Fruit fly (Drosophila melanogaster) whole organism, embryonic: ENCODE measurements around the gene CG9107.

Source experiments
- Antp ChIP-seq: fragments of 200-800 bp; sonication (Bioruptor generic); optimal IDR thresholded peaks from 3 replicates; lab custom pipeline; 2016; ENCODE audit warnings: missing biosample characterization, missing genetic modification characterization
- Awh ChIP-seq: fragments of 200-800 bp; sonication (Bioruptor generic); IDR thresholded peaks from 2 replicates; pipeline ENCODE4, ENCODE4 v1.3.6; 2022; ENCODE audit warnings: missing biosample characterization, missing genetic modification characterization
- Bgb ChIP-seq: fragments of 200-800 bp; sonication (Bioruptor generic); IDR thresholded peaks from 2 replicates; pipeline ENCODE4 v1.3.6; 2022; ENCODE audit warnings: missing biosample characterization, missing genetic modification characterization; ENCODE audit not compliant: partially characterized antibody
- CG11093 ChIP-seq: fragments of 200-800 bp; sonication (Bioruptor generic); IDR thresholded peaks from 3 replicates; pipeline ENCODE4 v1.3.6; 2022; ENCODE audit warnings: missing biosample characterization, missing genetic modification characterization
- CG11504 ChIP-seq: fragments of 200-800 bp; sonication (Bioruptor generic); optimal IDR thresholded peaks from 3 replicates; lab custom pipeline; 2019; ENCODE audit warnings: missing biosample characterization, mild to moderate bottlenecking, missing genetic modification characterization, moderate library complexity
- CG15479 ChIP-seq: fragments of 200-800 bp; sonication (Bioruptor generic); optimal IDR thresholded peaks from 3 replicates; lab custom pipeline; 2019; ENCODE audit warnings: missing biosample characterization, mild to moderate bottlenecking, missing genetic modification characterization, moderate library complexity
- CG16813 ChIP-seq: fragments of 200-800 bp; sonication (Bioruptor generic); IDR thresholded peaks from 3 replicates; pipeline ENCODE4 v1.3.6; 2022; ENCODE audit warnings: missing biosample characterization, missing genetic modification characterization; ENCODE audit not compliant: partially characterized antibody
- CG17568 ChIP-seq: fragments of 200-800 bp; sonication (Bioruptor generic); optimal IDR thresholded peaks from 2 replicates; lab custom pipeline; 2018; ENCODE audit warnings: missing biosample characterization, mild to moderate bottlenecking, missing genetic modification characterization, moderate library complexity
- CG17829 ChIP-seq: fragments of 200-800 bp; optimal IDR thresholded peaks from 2 replicates; lab custom pipeline; 2019; ENCODE audit warnings: missing biosample characterization, mild to moderate bottlenecking, missing genetic modification characterization, moderate library complexity
- CG18011 ChIP-seq: fragments of 200-800 bp; sonication (Bioruptor generic); optimal IDR thresholded peaks from 2 replicates; lab custom pipeline; 2017; ENCODE audit warnings: missing biosample characterization, missing genetic modification characterization, mild to moderate bottlenecking, moderate library complexity, missing genotype
- CG18599 ChIP-seq: fragments of 200-800 bp; sonication (Bioruptor generic); optimal IDR thresholded peaks from 3 replicates; lab custom pipeline; 2017; ENCODE audit warnings: missing biosample characterization, missing genetic modification characterization, mild to moderate bottlenecking, moderate library complexity, missing genetic modification reagents
- CG30403 ChIP-seq: fragments of 200-800 bp; sonication (Bioruptor generic); optimal IDR thresholded peaks from 3 replicates; lab custom pipeline; 2016; ENCODE audit warnings: missing biosample characterization, missing genetic modification characterization
- CG31441 ChIP-seq: fragments of 200-800 bp; sonication (Bioruptor generic); IDR thresholded peaks from 2 replicates; pipeline ENCODE4 v1.3.6; 2022; ENCODE audit warnings: missing biosample characterization, missing genetic modification characterization
- CG34224 ChIP-seq: fragments of 200-800 bp; sonication (Bioruptor generic); IDR thresholded peaks from 3 replicates; pipeline ENCODE4 v1.3.6; 2022; ENCODE audit warnings: missing biosample characterization, missing genetic modification characterization; ENCODE audit not compliant: partially characterized antibody
- CG3847 ChIP-seq: fragments of 200-800 bp; sonication (Bioruptor generic); IDR thresholded peaks from 2 replicates; pipeline ENCODE4 v1.3.6; 2022; ENCODE audit warnings: missing biosample characterization, missing genetic modification characterization
- CG4360 ChIP-seq: fragments of 200-800 bp; sonication (Bioruptor generic); IDR thresholded peaks from 2 replicates; pipeline ENCODE4 v1.3.6; 2022; ENCODE audit warnings: missing biosample characterization, missing genetic modification characterization
- CG4404 ChIP-seq: fragments of 200-800 bp; sonication (Bioruptor generic); IDR thresholded peaks from 2 replicates; pipeline ENCODE4 v1.3.6; 2022; ENCODE audit warnings: missing biosample characterization, missing genetic modification characterization
- CG6254 ChIP-seq: fragments of 200-800 bp; sonication (Bioruptor generic); optimal IDR thresholded peaks from 3 replicates; lab custom pipeline; 2017; ENCODE audit warnings: mild to moderate bottlenecking, missing biosample characterization, missing genetic modification reagents, missing genetic modification characterization
- CG8359 ChIP-seq: fragments of 200-800 bp; sonication (Bioruptor generic); optimal IDR thresholded peaks from 2 replicates; lab custom pipeline; 2017; ENCODE audit warnings: missing biosample characterization, mild to moderate bottlenecking, missing genetic modification characterization, borderline replicate concordance
- CG8478 ChIP-seq: fragments of >200 bp; optimal IDR thresholded peaks from 2 replicates; lab custom pipeline; 2018
- CG9437 ChIP-seq: fragments of 200-800 bp; sonication (Bioruptor generic); optimal IDR thresholded peaks from 2 replicates; lab custom pipeline; 2018; ENCODE audit warnings: missing biosample characterization, mild to moderate bottlenecking, missing genetic modification characterization
- HLH3B ChIP-seq: fragments of 200-800 bp; sonication (Bioruptor generic); IDR thresholded peaks from 2 replicates; pipeline ENCODE4 v1.3.6; 2022; ENCODE audit warnings: missing biosample characterization, missing genetic modification characterization
- Hr39 ChIP-seq: fragments of >200 bp; optimal IDR thresholded peaks from 2 replicates; lab custom pipeline; 2017
- Hr51 ChIP-seq, 2 experiments: fragments of 200-800 bp; sonication (Bioruptor generic); optimal IDR thresholded peaks; 2 replicates in 1 of 2; 3 replicates in 1 of 2; lab custom pipeline; 2016 to 2018; ENCODE audit warnings: missing biosample characterization in 2 of 2, missing genetic modification characterization in 2 of 2, mild to moderate bottlenecking in 1 of 2, moderate library complexity in 1 of 2
- Med ChIP-seq: fragments of 200-800 bp; sonication (Bioruptor generic); peaks from one replicate; lab custom pipeline; 2016; ENCODE audit warnings: missing biosample characterization, missing genetic modification characterization, mild to moderate bottlenecking, inconsistent platforms, moderate library complexity
- NfI ChIP-seq: fragments of 200-800 bp; sonication (Bioruptor generic); optimal IDR thresholded peaks from 3 replicates; lab custom pipeline; 2018; ENCODE audit warnings: missing biosample characterization, mild to moderate bottlenecking, missing genetic modification characterization, moderate library complexity
- Oli ChIP-seq: fragments of 200-800 bp; sonication (Bioruptor generic); optimal IDR thresholded peaks from 2 replicates; lab custom pipeline; 2018; ENCODE audit warnings: missing biosample characterization, mild to moderate bottlenecking, missing genetic modification characterization, moderate library complexity
- ase ChIP-seq: fragments of 200-800 bp; sonication (Bioruptor generic); IDR thresholded peaks from 3 replicates; pipeline ENCODE4 v1.3.6; 2022; ENCODE audit warnings: missing biosample characterization, missing genetic modification characterization
- ash1 ChIP-seq: fragments of 200-800 bp; sonication (Bioruptor generic); optimal IDR thresholded peaks from 2 replicates; lab custom pipeline; 2018; ENCODE audit warnings: missing biosample characterization, mild to moderate bottlenecking, missing genetic modification characterization
- cg ChIP-seq: fragments of 200-800 bp; sonication (Bioruptor generic); optimal IDR thresholded peaks from 3 replicates; lab custom pipeline; 2019; ENCODE audit warnings: missing biosample characterization, mild to moderate bottlenecking, missing genetic modification characterization, moderate library complexity
- croc ChIP-seq: fragments of 200-800 bp; sonication (Bioruptor generic); conservative IDR thresholded peaks from 3 replicates; pipeline ENCODE4 v1.3.6; 2022; ENCODE audit warnings: missing biosample characterization, missing genetic modification characterization
- cwo ChIP-seq: fragments of 200-800 bp; sonication (Bioruptor generic); optimal IDR thresholded peaks from 3 replicates; lab custom pipeline; 2017; ENCODE audit warnings: missing biosample characterization, missing genetic modification characterization, mild to moderate bottlenecking, moderate library complexity, missing genetic modification reagents
- dysf ChIP-seq: fragments of 200-800 bp; sonication (Bioruptor generic); IDR thresholded peaks from 3 replicates; pipeline ENCODE4 v1.3.6; 2022; ENCODE audit warnings: missing biosample characterization, missing genetic modification characterization
- fd96Cb ChIP-seq: fragments of 200-800 bp; sonication (Bioruptor generic); optimal IDR thresholded peaks from 2 replicates; lab custom pipeline; 2018; ENCODE audit warnings: missing biosample characterization, mild to moderate bottlenecking, missing genetic modification characterization, moderate library complexity
- gce ChIP-seq: fragments of 200-800 bp; sonication (Bioruptor generic); IDR thresholded peaks from 3 replicates; pipeline ENCODE4 v1.3.6; 2022; ENCODE audit warnings: missing biosample characterization, missing genetic modification characterization
- hbn ChIP-seq: fragments of 200-800 bp; sonication (Bioruptor generic); IDR thresholded peaks from 2 replicates; pipeline ENCODE4 v1.3.6; 2022; ENCODE audit warnings: missing biosample characterization, missing genetic modification characterization; ENCODE audit not compliant: partially characterized antibody
- hth ChIP-seq: fragments of >200 bp; optimal IDR thresholded peaks from 2 replicates; lab custom pipeline; 2017; ENCODE audit warnings: inconsistent platforms
- ind ChIP-seq: fragments of 200-800 bp; sonication (Bioruptor generic); optimal IDR thresholded peaks from 3 replicates; lab custom pipeline; 2016; ENCODE audit warnings: missing biosample characterization, missing genetic modification characterization
- jumu ChIP-seq: fragments of 200-800 bp; sonication (Bioruptor generic); optimal IDR thresholded peaks from 3 replicates; lab custom pipeline; 2016; ENCODE audit warnings: missing biosample characterization, missing genetic modification characterization
- kah ChIP-seq: fragments of 200-800 bp; sonication (Bioruptor generic); optimal IDR thresholded peaks from 2 replicates; lab custom pipeline; 2018; ENCODE audit warnings: missing biosample characterization, mild to moderate bottlenecking, missing genetic modification characterization
- ken ChIP-seq: fragments of 200-800 bp; sonication (Bioruptor generic); IDR thresholded peaks from 3 replicates; pipeline ENCODE4 v1.3.6; 2022; ENCODE audit warnings: missing biosample characterization, missing genetic modification characterization
- lov ChIP-seq, 2 experiments: fragments of 200-800 bp in 1 of 2; fragments of >200 bp in 1 of 2; sonication (Bioruptor generic) in 1 of 2; IDR thresholded peaks in 1 of 2; optimal IDR thresholded peaks in 1 of 2; 2 replicates in 1 of 2; 3 replicates in 1 of 2; pipeline versions ENCODE4 v1.3.6 to Lab custom; 2017 to 2022; ENCODE audit warnings: missing biosample characterization in 1 of 2, missing genetic modification characterization in 1 of 2
- nmo ChIP-seq: fragments of 200-800 bp; sonication (Bioruptor generic); optimal IDR thresholded peaks from 2 replicates; lab custom pipeline; 2018; ENCODE audit warnings: missing biosample characterization, mild to moderate bottlenecking, missing genetic modification characterization, moderate library complexity
- odd ChIP-seq: fragments of 200-800 bp; sonication (Bioruptor generic); optimal IDR thresholded peaks from 2 replicates; lab custom pipeline; 2017; ENCODE audit warnings: missing biosample characterization, mild to moderate bottlenecking, missing genetic modification characterization
- ranshi ChIP-seq: fragments of 200-800 bp; sonication (Bioruptor generic); IDR thresholded peaks from 2 replicates; pipeline ENCODE4 v1.3.6; 2022; ENCODE audit warnings: missing biosample characterization, missing genetic modification characterization
- scrt ChIP-seq: fragments of 200-800 bp; sonication (Bioruptor generic); optimal IDR thresholded peaks from 2 replicates; lab custom pipeline; 2018; ENCODE audit warnings: missing biosample characterization, mild to moderate bottlenecking, missing genetic modification characterization, moderate library complexity
- tgo ChIP-seq: fragments of 200-800 bp; sonication (Bioruptor generic); IDR thresholded peaks from 3 replicates; pipeline ENCODE4 v1.3.6; 2022; ENCODE audit warnings: missing biosample characterization, missing genetic modification characterization
- toy ChIP-seq: fragments of 200-800 bp; sonication (Bioruptor generic); IDR thresholded peaks from 2 replicates; pipeline ENCODE4 v1.3.6; 2022; ENCODE audit warnings: missing biosample characterization, missing genetic modification characterization
- ttk ChIP-seq: fragments of 200-800 bp; sonication (Bioruptor generic); IDR thresholded peaks from 2 replicates; pipeline ENCODE4 v2.1.2; 2022; ENCODE audit warnings: missing biosample characterization, missing genetic modification characterization

Gene CG9107

DNA sequence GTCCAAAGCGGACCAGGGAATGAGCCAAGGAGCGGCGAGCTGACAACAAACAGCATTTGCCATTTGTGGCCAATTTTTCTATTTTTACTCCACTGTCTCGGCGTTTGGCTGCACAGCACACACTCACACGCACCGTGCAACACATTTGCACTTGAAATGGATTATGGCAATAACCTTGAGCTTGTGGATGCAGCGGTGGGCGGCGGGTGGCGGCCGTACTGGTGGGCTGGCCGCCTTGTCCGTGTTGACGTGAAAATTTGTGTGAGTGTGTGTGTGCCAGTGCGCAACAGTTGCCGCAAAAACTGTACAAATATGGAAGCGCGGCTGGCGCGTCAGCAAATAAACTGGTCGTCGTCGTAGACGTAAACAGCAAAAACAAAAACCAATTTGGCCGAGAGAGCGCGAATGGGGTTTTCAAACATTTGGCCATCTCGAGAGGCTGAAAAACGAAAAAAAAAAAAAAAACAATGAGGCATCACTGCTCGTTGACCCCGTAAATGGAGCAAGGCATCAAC is 49.3 kb downstream of the CG9107 start (continued):
- TF ChIP-seq CG34224 (no peak), Oli (tag; lab: Kevin White, UChicago) (no peak), CG30403 (GFP tag; lab: Kevin White, UChicago) (no peak), CG6254 (GFP tag; lab: Kevin White, UChicago) (no peak), lov (optimal IDR thresholded peaks at IDR 0.05; lab: Kevin White, UChicago) (no peak), lov (GFP tag; IDR thresholded peaks at IDR 0.05; lab: Robert Waterston, UW) (no peak), ttk (GFP tag; lab: Robert Waterston, UW) (no peak), CG3847 (GFP tag; lab: Robert Waterston, UW) (no peak), croc (GFP tag; lab: Robert Waterston, UW) (no peak), CG8478 (lab: Kevin White, UChicago) (no peak), ase (GFP tag; lab: Robert Waterston, UW) (no peak), dysf (no peak), scrt (no peak), CG31441 (GFP tag; lab: Robert Waterston, UW) (no peak), Med (GFP tag; lab: Kevin White, UChicago) (peak; percentile 50), CG18599 (GFP tag; lab: Kevin White, UChicago) (peak; percentile 15), Antp (GFP tag; lab: Kevin White, UChicago) (no peak), Awh (GFP tag; lab: Robert Waterston, UW) (no peak), fd96Cb (tag; lab: Kevin White, UChicago) (no peak), kah (GFP tag; lab: Kevin White, UChicago) (no peak), tgo (no peak), jumu (GFP tag; lab: Kevin White, UChicago) (no peak), ind (GFP tag; lab: Kevin White, UChicago) (no peak), ken (GFP tag; lab: Robert Waterston, UW) (no peak), HLH3B (GFP tag; lab: Robert Waterston, UW) (no peak), CG11504 (no peak)
- TF ChIP-seq, all 482 proteins: peak for 15

DNA sequence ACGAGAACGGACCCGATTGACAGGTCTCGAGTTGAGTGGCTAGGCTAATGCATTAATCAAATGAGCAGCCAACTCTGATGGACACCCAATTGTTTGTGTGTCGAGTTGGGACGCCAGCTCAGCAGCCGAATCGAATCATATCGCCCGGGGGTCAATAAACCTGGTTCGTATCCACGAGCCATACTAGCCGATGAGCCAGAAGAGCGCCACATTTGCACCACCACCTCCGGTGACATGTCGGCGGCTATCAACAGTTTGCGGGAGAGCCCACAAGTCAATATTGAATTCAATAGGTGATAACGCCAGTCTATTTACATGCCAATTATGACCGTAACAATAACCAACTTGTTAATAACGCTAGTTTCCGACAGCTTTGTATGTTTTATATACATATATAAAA is 50.2 kb downstream of the CG9107 start:
- no peak for TF ChIP-seq CG30403 (GFP tag; lab: Kevin White, UChicago)
- TF ChIP-seq toy: no peak
- TF ChIP-seq cwo (GFP tag; lab: Kevin White, UChicago): peak; percentile 12
- TF ChIP-seq CG17568 (GFP tag; lab: Kevin White, UChicago): peak; percentile 69
- peak; percentile 63; the same call in 2 of the 3 replicates for TF ChIP-seq gce (GFP tag; lab: Robert Waterston, UW)
- TF ChIP-seq Hr39 (lab: Kevin White, UChicago): no peak
- TF ChIP-seq CG4360: 0 out of 2 replicates have a peak, but pooled peaks have one; percentile 20
- peak; percentile 30 to 52 for TF ChIP-seq Hr51 (GFP tag; optimal IDR thresholded peaks at IDR 0.05; lab: Kevin White, UChicago)
- TF ChIP-seq CG18011 (GFP tag; lab: Kevin White, UChicago): peak; percentile 2
- peak; percentile 45 for TF ChIP-seq NfI
- TF ChIP-seq CG9437 (GFP tag; lab: Kevin White, UChicago): no peak
- no peak for TF ChIP-seq CG15479
- TF ChIP-seq odd (GFP tag; lab: Kevin White, UChicago): peak; percentile 77
- TF ChIP-seq CG11093 (GFP tag; lab: Robert Waterston, UW): no peak
- TF ChIP-seq Bgb: no peak
- no peak for TF ChIP-seq hbn
- TF ChIP-seq CG8359 (GFP tag; lab: Kevin White, UChicago): no peak
- TF ChIP-seq nmo (GFP tag; lab: Kevin White, UChicago): no peak
- TF ChIP-seq cg (GFP tag; lab: Kevin White, UChicago): no peak
- TF ChIP-seq CG4404 (GFP tag; lab: Robert Waterston, UW): no peak
- peak; percentile 9; the same call in 1 of the 2 replicates for TF ChIP-seq ranshi (GFP tag; lab: Robert Waterston, UW)
- peak; percentile 47; the same call in 1 of the 2 replicates for TF ChIP-seq CG31441 (GFP tag; lab: Robert Waterston, UW)
- no peak for TF ChIP-seq CG17829 (tag; lab: Kevin White, UChicago)
- TF ChIP-seq ash1 (GFP tag; lab: Kevin White, UChicago): peak; percentile 49
- TF ChIP-seq hth (lab: Kevin White, UChicago): no peak
- no peak for TF ChIP-seq CG16813 (GFP tag; lab: Robert Waterston, UW)
